Worm (Caenorhabditis elegans) whole organism, L4/young adult: ENCODE results near the gene cope-1.

ENCODE experiments used
- W03F9.2 ChIP-seq: fragments of 150-350 bp; optimal IDR thresholded peaks from 2 replicates; lab custom pipeline; 2014; ENCODE audit warnings: missing biosample characterization, missing genetic modification characterization
- dao-5 ChIP-seq: sonication (generic microtip); optimal IDR thresholded peaks from 2 replicates; lab custom pipeline; 2016; ENCODE audit warnings: missing genotype, missing genetic modification characterization, moderate library complexity, missing compliant biosample characterization
- him-1 ChIP-seq: sonication (generic microtip); optimal IDR thresholded peaks from 2 replicates; lab custom pipeline; 2016; ENCODE audit warnings: missing genotype, missing genetic modification reagents, missing genetic modification characterization, missing compliant biosample characterization

DNA sequence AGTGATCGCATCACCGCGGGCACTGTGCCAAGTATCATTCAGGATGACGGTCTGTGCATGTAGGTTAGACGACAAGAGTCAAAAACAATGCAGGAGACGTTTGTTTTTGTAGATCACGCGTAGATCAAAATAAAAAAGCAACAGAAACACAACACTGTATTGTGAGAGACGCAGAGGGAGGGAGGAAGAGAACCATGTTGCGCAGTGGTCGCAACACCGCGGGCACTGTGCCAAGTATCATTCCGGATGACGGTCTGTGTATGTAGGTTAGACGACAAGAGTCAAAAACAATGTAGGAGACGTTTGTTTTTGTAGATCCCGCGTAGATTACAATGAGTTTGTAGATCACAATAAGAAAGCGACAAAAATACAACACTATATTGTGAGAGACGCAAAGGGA lies 7.1 kb upstream of the cope-1 start:
- TF ChIP-seq W03F9.2 (no peak), him-1 (tag; lab: Kevin White, UChicago) (no peak), dao-5 (tag; lab: Kevin White, UChicago) (no peak)
